Fruit fly (Drosophila melanogaster) whole organism, prepupa: ENCODE data around the gene Fmr1.

Experiments
- Blimp-1 ChIP-seq: fragments of 200-800 bp; sonication (Bioruptor generic); optimal IDR thresholded peaks from 3 replicates; lab custom pipeline; 2017; ENCODE audit warnings: missing biosample characterization, missing genetic modification characterization, mild to moderate bottlenecking, moderate library complexity, missing genetic modification reagents
- CG10631 ChIP-seq: fragments of 200-800 bp; sonication (Bioruptor generic); optimal IDR thresholded peaks from 2 replicates; lab custom pipeline; 2016; ENCODE audit warnings: missing biosample characterization, missing genetic modification characterization
- CG10669 ChIP-seq: fragments of 200-800 bp; sonication (Bioruptor generic); optimal IDR thresholded peaks from 3 replicates; lab custom pipeline; 2018; ENCODE audit warnings: missing biosample characterization, mild to moderate bottlenecking, missing genetic modification characterization, moderate library complexity
- CG11294 ChIP-seq: fragments of 200-800 bp; sonication (Bioruptor generic); IDR thresholded peaks from 2 replicates; pipeline ENCODE4 v1.3.6; 2022; ENCODE audit warnings: missing biosample characterization, missing genetic modification characterization
- CG11762 ChIP-seq: fragments of 200-800 bp; sonication (Bioruptor generic); optimal IDR thresholded peaks from 3 replicates; lab custom pipeline; 2016; ENCODE audit warnings: missing biosample characterization, missing genetic modification characterization; ENCODE audit not compliant: insufficient read depth
- CG11902 ChIP-seq: fragments of 200-800 bp; sonication (Bioruptor generic); optimal IDR thresholded peaks from 3 replicates; lab custom pipeline; 2016; ENCODE audit warnings: missing biosample characterization, missing genetic modification characterization
- CG1621 ChIP-seq: fragments of 200-800 bp; sonication (Bioruptor generic); optimal IDR thresholded peaks from 3 replicates; lab custom pipeline; 2018; ENCODE audit warnings: missing biosample characterization, mild to moderate bottlenecking, missing genetic modification characterization
- CG32006 ChIP-seq: fragments of 200-800 bp; sonication (Bioruptor generic); optimal IDR thresholded peaks from 3 replicates; lab custom pipeline; 2017; ENCODE audit warnings: missing biosample characterization, mild to moderate bottlenecking, missing genetic modification characterization
- CG34406 ChIP-seq: fragments of 200-800 bp; sonication (Bioruptor generic); optimal IDR thresholded peaks from 3 replicates; lab custom pipeline; 2016; ENCODE audit warnings: missing biosample characterization, missing genetic modification characterization
- CG4318 ChIP-seq: fragments of 200-800 bp; sonication (Bioruptor generic); optimal IDR thresholded peaks from 3 replicates; lab custom pipeline; 2017; ENCODE audit warnings: missing biosample characterization, mild to moderate bottlenecking, missing genetic modification characterization
- CG6276 ChIP-seq: fragments of 200-800 bp; sonication (Bioruptor generic); optimal IDR thresholded peaks from 2 replicates; lab custom pipeline; 2017; ENCODE audit warnings: missing biosample characterization, mild to moderate bottlenecking, missing genetic modification characterization
- CG6808 ChIP-seq: fragments of 200-800 bp; sonication (Bioruptor generic); optimal IDR thresholded peaks from 3 replicates; lab custom pipeline; 2017; ENCODE audit warnings: missing biosample characterization, missing genetic modification characterization, mild to moderate bottlenecking, moderate library complexity, missing genetic modification reagents
- CG6854 ChIP-seq: fragments of 200-800 bp; sonication (Bioruptor generic); optimal IDR thresholded peaks from 2 replicates; lab custom pipeline; 2017; ENCODE audit warnings: missing biosample characterization, mild to moderate bottlenecking, missing genetic modification characterization
- CG8632 ChIP-seq: fragments of 200-800 bp; sonication (Bioruptor generic); optimal IDR thresholded peaks from 3 replicates; lab custom pipeline; 2016; ENCODE audit warnings: missing biosample characterization, missing genetic modification characterization
- CG9139 ChIP-seq: fragments of 200-800 bp; sonication (Bioruptor generic); optimal IDR thresholded peaks from 3 replicates; lab custom pipeline; 2017; ENCODE audit warnings: missing biosample characterization, mild to moderate bottlenecking, missing genetic modification characterization
- Eip78C ChIP-seq: fragments of 200-800 bp; sonication (Bioruptor generic); peaks from one replicate; lab custom pipeline; 2016; ENCODE audit warnings: missing biosample characterization, missing genetic modification characterization
- Ets21C ChIP-seq: fragments of 200-800 bp; sonication (Bioruptor generic); optimal IDR thresholded peaks from 3 replicates; lab custom pipeline; 2016; ENCODE audit warnings: missing biosample characterization, missing genetic modification characterization
- Ets96B ChIP-seq: fragments of 200-800 bp; optimal IDR thresholded peaks from 2 replicates; lab custom pipeline; 2019; ENCODE audit warnings: missing biosample characterization, mild to moderate bottlenecking, missing genetic modification characterization, moderate library complexity
- Gug ChIP-seq: fragments of 200-800 bp; sonication (Bioruptor generic); IDR thresholded peaks from 2 replicates; pipeline ENCODE4 v1.3.6; 2022; ENCODE audit warnings: missing biosample characterization, missing genetic modification characterization
- Hr39 ChIP-seq: fragments of 200-800 bp; sonication (Bioruptor generic); optimal IDR thresholded peaks from 2 replicates; lab custom pipeline; 2016; ENCODE audit warnings: missing biosample characterization, missing genetic modification characterization
- Hr4 ChIP-seq: fragments of 200-800 bp; sonication (Bioruptor generic); optimal IDR thresholded peaks from 3 replicates; lab custom pipeline; 2016; ENCODE audit warnings: missing biosample characterization, missing genetic modification characterization
- Lpt ChIP-seq: fragments of 200-800 bp; sonication (Bioruptor generic); optimal IDR thresholded peaks from 3 replicates; lab custom pipeline; 2016; ENCODE audit warnings: missing biosample characterization, missing genetic modification characterization
- Met ChIP-seq: fragments of 200-800 bp; sonication (Bioruptor generic); optimal IDR thresholded peaks from 3 replicates; lab custom pipeline; 2016; ENCODE audit warnings: missing biosample characterization, missing genetic modification characterization
- OdsH ChIP-seq: fragments of 200-800 bp; sonication (Bioruptor generic); optimal IDR thresholded peaks from 3 replicates; lab custom pipeline; 2016; ENCODE audit warnings: missing biosample characterization, missing genetic modification characterization
- Smox ChIP-seq: fragments of 200-800 bp; sonication (Bioruptor generic); optimal IDR thresholded peaks from 3 replicates; lab custom pipeline; 2016; ENCODE audit warnings: missing biosample characterization, missing genetic modification characterization
- achi ChIP-seq: fragments of 200-800 bp; sonication (Bioruptor generic); optimal IDR thresholded peaks from 3 replicates; lab custom pipeline; 2016; ENCODE audit warnings: missing biosample characterization, missing genetic modification characterization
- acj6 ChIP-seq: fragments of 200-800 bp; sonication (Bioruptor generic); optimal IDR thresholded peaks from 3 replicates; lab custom pipeline; 2016; ENCODE audit warnings: missing biosample characterization, missing genetic modification characterization
- cyc ChIP-seq: fragments of 200-800 bp; sonication (Bioruptor generic); optimal IDR thresholded peaks from 3 replicates; lab custom pipeline; 2016; ENCODE audit warnings: missing biosample characterization, missing genetic modification characterization
- dac ChIP-seq: fragments of 200-800 bp; sonication (Bioruptor generic); optimal IDR thresholded peaks from 2 replicates; lab custom pipeline; 2017; ENCODE audit warnings: missing biosample characterization, mild to moderate bottlenecking, missing genetic modification characterization
- eg ChIP-seq: fragments of 200-800 bp; sonication (Bioruptor generic); IDR thresholded peaks from 3 replicates; pipeline ENCODE4 v1.3.6; 2022; ENCODE audit warnings: missing biosample characterization, missing genetic modification characterization
- fd59A ChIP-seq: fragments of 200-800 bp; sonication (Bioruptor generic); optimal IDR thresholded peaks from 2 replicates; lab custom pipeline; 2017; ENCODE audit warnings: missing biosample characterization, mild to moderate bottlenecking, missing genetic modification characterization, missing genetic modification reagents
- fkh ChIP-seq: fragments of 200-800 bp; sonication (Bioruptor generic); optimal IDR thresholded peaks from 3 replicates; lab custom pipeline; 2017; ENCODE audit warnings: missing biosample characterization, mild to moderate bottlenecking, missing genetic modification characterization, moderate library complexity
- pdm3 ChIP-seq: fragments of 200-800 bp; sonication (Bioruptor generic); optimal IDR thresholded peaks from 3 replicates; lab custom pipeline; 2016; ENCODE audit warnings: missing biosample characterization, missing genetic modification characterization
- spab ChIP-seq: fragments of 200-800 bp; sonication (Bioruptor generic); optimal IDR thresholded peaks from 2 replicates; lab custom pipeline; 2017; ENCODE audit warnings: missing biosample characterization, mild to moderate bottlenecking, missing genetic modification characterization, missing genetic modification reagents
- ss ChIP-seq, 2 experiments: fragments of 200-800 bp; sonication (Bioruptor generic); optimal IDR thresholded peaks; 2 replicates in 1 of 2; 3 replicates in 1 of 2; lab custom pipeline; 2017 to 2018; ENCODE audit warnings: mild to moderate bottlenecking in 2 of 2, missing biosample characterization in 2 of 2, missing genetic modification characterization in 2 of 2, moderate library complexity in 1 of 2
- svp ChIP-seq: fragments of 200-800 bp; sonication (Bioruptor generic); peaks from one replicate; lab custom pipeline; 2016; ENCODE audit warnings: missing biosample characterization, missing genetic modification characterization
- vri ChIP-seq: fragments of 200-800 bp; sonication (Bioruptor generic); optimal IDR thresholded peaks from 3 replicates; lab custom pipeline; 2016; ENCODE audit warnings: missing biosample characterization, mild to moderate bottlenecking, missing genetic modification characterization

Gene Fmr1

dm6 chr3R:10121266-10121904, 11.5 kb upstream of the Fmr1 start, which contains the start of the genes gammaSnap2 and ATPsynepsilonL (continued):
- no peak for TF ChIP-seq CG10631 (GFP tag; lab: Kevin White, UChicago)

- no peak for TF ChIP-seq fkh (GFP tag; lab: Kevin White, UChicago)
- peak; percentile 45 for TF ChIP-seq Eip78C (GFP tag; lab: Kevin White, UChicago)
- TF ChIP-seq vri (GFP tag; lab: Kevin White, UChicago): peak; percentile 30
- TF ChIP-seq, all 60 proteins: peak for 2
These were observed 9.7 kb upstream of the Fmr1 start for dm6 chr3R:10119592-10119991.

dm6 chr3R:10115797-10116196, 5.9 kb upstream of the Fmr1 start:
- TF ChIP-seq CG11902 (no peak), Met (no peak), achi (no peak), Hr39 (no peak), CG32006 (GFP tag; lab: Kevin White, UChicago) (no peak), CG8632 (GFP tag; lab: Kevin White, UChicago) (no peak), CG34406 (GFP tag; lab: Kevin White, UChicago) (no peak), pdm3 (no peak), Gug (GFP tag; lab: Robert Waterston, UW) (no peak), Ets96B (no peak), Hr4 (no peak), CG1621 (no peak), ss (GFP tag; optimal IDR thresholded peaks at IDR 0.05; lab: Kevin White, UChicago) (no peak), dac (GFP tag; lab: Kevin White, UChicago) (no peak), Lpt (GFP tag; lab: Kevin White, UChicago) (no peak), CG11294 (GFP tag; lab: Robert Waterston, UW) (no peak), svp (no peak), acj6 (GFP tag; lab: Kevin White, UChicago) (no peak), Smox (GFP tag; lab: Kevin White, UChicago) (no peak)
- TF ChIP-seq, all 60 proteins: peak for 0

- TF ChIP-seq CG6854 (no peak), fd59A (GFP tag; lab: Kevin White, UChicago) (no peak), Hr39 (no peak), CG4318 (no peak), acj6 (GFP tag; lab: Kevin White, UChicago) (no peak), svp (peak; percentile 63), Eip78C (GFP tag; lab: Kevin White, UChicago) (peak; percentile 79), Smox (GFP tag; lab: Kevin White, UChicago) (no peak), Hr4 (no peak), eg (GFP tag; lab: Robert Waterston, UW) (no peak), Lpt (GFP tag; lab: Kevin White, UChicago) (no peak), spab (GFP tag; lab: Kevin White, UChicago) (peak; percentile 14), CG6808 (peak; percentile 37), CG11762 (no peak), OdsH (GFP tag; lab: Kevin White, UChicago) (no peak), CG9139 (GFP tag; lab: Kevin White, UChicago) (peak; percentile 49), Blimp-1 (GFP tag; lab: Kevin White, UChicago) (no peak), ss (GFP tag; optimal IDR thresholded peaks at IDR 0.05; lab: Kevin White, UChicago) (peak; percentile 56 to 65), cyc (GFP tag; lab: Kevin White, UChicago) (no peak), CG6276 (GFP tag; lab: Kevin White, UChicago) (peak; percentile 31), CG10669 (GFP tag; lab: Kevin White, UChicago) (peak; percentile 18), Ets21C (no peak)
- TF ChIP-seq, all 60 proteins: peak for 8
These were observed 5.1 kb upstream of the Fmr1 start for dm6 chr3R:10114915-10115534.
